Fruit fly (Drosophila melanogaster) whole organism: ENCODE results near the gene slx1.

Experiments
- CG8478 ChIP-seq: fragments of >200 bp; optimal IDR thresholded peaks from 2 replicates; lab custom pipeline; 2018; ENCODE audit warnings: inconsistent platforms
- Dll ChIP-seq: fragments of >200 bp; optimal IDR thresholded peaks from 2 replicates; lab custom pipeline; 2017
- EcR ChIP-seq, 2 experiments: fragments of >200 bp; optimal IDR thresholded peaks; 2 replicates each; lab custom pipeline; 2017; ENCODE audit warnings: missing biosample characterization in 2 of 2, missing genetic modification characterization in 2 of 2, missing genetic modification reagents in 2 of 2
- pan ChIP-seq: fragments of >200 bp; optimal IDR thresholded peaks from 2 replicates; lab custom pipeline; 2017
- psq ChIP-seq: fragments of >200 bp; optimal IDR thresholded peaks from 2 replicates; lab custom pipeline; 2017
- usp ChIP-seq: fragments of >200 bp; optimal IDR thresholded peaks from 2 replicates; lab custom pipeline; 2017; ENCODE audit warnings: missing biosample characterization, missing genetic modification characterization, mixed read lengths

Gene slx1

dm6 chr3R:4649126-4649811 lies 7.5 kb downstream of the slx1 start, which contains the start of gene Karybeta3:
Karybeta3 (plus strand) TSS chr3R:4649176.
- TF ChIP-seq Dll (no peak), pan (lab: Kevin White, UChicago) (no peak), EcR (GFP tag; optimal IDR thresholded peaks at IDR 0.05; lab: Kevin White, UChicago) (no peak), CG8478 (lab: Kevin White, UChicago) (no peak), usp (no peak), psq (lab: Kevin White, UChicago) (no peak)

- TF ChIP-seq CG8478 (lab: Kevin White, UChicago): no peak
- TF ChIP-seq pan (lab: Kevin White, UChicago): no peak
- no peak for TF ChIP-seq psq (lab: Kevin White, UChicago)
- TF ChIP-seq Dll: no peak
- no peak for TF ChIP-seq EcR (GFP tag; optimal IDR thresholded peaks at IDR 0.05; lab: Kevin White, UChicago)
- TF ChIP-seq usp: no peak
These were observed 8.2 kb downstream of the slx1 start for dm6 chr3R:4649880-4650493.

DNA sequence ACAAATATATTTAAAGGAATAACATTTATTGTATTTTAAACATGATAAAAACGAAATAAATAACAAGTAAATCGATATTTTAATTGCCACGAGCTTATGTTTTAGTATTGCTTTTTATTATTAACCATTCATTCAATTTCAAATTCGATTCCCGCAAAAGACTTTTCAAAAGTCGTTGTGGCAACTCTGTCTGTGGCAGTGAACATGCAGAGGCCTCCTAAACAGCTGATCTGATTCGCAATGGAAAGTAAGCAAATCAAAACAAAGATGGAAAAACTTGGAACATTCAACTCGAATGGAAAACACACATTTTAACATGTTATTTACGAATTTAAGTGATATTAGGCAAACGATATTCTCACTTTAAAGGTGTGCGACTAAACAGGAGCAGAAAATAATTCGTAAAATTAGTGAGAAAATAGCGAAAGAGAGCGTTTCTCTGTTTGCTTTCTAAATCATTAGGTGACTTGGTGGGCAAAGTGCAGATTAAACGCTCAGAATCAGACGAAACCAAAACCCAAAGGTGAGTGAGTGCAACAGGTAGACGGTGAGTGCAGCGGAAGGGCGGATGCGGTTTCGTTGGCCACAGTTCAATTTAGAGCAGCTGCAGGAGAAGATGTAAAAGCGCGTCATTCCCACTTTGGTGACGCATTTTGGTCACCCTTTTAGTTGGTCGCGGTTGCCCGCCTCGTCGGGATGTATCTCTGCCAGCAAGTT lies 13.0 kb downstream of the slx1 start, which contains the start of gene spartin:
Gene spartin (plus strand): TSS at position 244 of the 717 bp plus-strand sequence.
- TF ChIP-seq EcR (GFP tag; optimal IDR thresholded peaks at IDR 0.05; lab: Kevin White, UChicago): no peak
- no peak for TF ChIP-seq Dll
- TF ChIP-seq CG8478 (lab: Kevin White, UChicago): no peak
- TF ChIP-seq usp: no peak
- no peak for TF ChIP-seq psq (lab: Kevin White, UChicago)
- TF ChIP-seq pan (lab: Kevin White, UChicago): no peak

DNA sequence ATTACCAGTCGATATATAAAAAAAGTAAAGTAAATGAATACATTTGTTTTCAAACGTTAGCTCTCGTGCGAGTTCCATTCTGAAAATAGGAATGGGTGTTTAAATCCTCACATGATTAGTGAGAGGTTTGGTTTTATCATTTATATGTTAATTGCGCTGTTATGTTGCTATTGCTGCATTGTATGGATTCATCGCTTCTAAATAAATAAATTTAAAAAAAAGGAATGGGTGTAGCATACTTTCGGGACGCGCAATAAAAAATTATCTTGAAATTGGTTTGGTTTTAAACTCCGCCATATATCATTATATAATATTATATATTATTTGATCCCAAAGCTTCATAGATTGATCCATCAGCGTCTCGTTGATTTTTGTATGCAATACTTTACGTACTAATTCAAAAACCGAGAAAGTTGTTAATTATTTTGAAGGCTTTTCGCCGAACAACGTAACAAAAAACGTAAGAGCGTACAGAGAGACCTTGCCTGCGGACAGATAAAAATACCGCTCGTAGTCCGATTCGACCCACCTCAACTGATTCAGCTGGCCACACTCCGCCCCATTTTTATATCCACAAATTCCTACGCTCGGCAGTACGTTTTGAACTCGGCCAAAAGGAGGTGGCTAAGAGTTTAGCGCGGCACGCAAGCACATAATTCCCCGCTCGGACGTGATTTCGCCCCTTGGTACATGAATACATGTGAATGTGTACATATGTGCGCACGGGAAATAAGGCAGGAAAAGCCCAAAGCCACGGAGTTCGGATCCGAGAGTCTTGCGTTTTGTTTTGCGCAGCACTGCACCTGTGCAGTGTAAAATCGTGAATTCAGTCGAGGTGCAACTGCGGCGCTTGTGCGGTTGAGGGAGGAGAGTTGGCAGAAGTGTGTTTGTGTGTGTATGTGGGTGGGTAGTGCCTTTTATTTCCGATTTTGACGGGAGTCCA lies 17.5 kb downstream of the slx1 start, which contains the start of gene smash:
Gene smash (plus strand): TSS at position 589 of the 943 bp plus-strand sequence.
- TF ChIP-seq Dll (no peak), psq (lab: Kevin White, UChicago) (no peak), CG8478 (lab: Kevin White, UChicago) (no peak), usp (no peak), EcR (GFP tag; optimal IDR thresholded peaks at IDR 0.05; lab: Kevin White, UChicago) (no peak), pan (lab: Kevin White, UChicago) (no peak)

dm6 chr3R:4659934-4660353 lies 18.2 kb downstream of the slx1 start:
- TF ChIP-seq Dll (no peak), pan (lab: Kevin White, UChicago) (no peak), CG8478 (lab: Kevin White, UChicago) (no peak), EcR (GFP tag; optimal IDR thresholded peaks at IDR 0.05; lab: Kevin White, UChicago) (no peak), usp (no peak), psq (lab: Kevin White, UChicago) (no peak)

DNA sequence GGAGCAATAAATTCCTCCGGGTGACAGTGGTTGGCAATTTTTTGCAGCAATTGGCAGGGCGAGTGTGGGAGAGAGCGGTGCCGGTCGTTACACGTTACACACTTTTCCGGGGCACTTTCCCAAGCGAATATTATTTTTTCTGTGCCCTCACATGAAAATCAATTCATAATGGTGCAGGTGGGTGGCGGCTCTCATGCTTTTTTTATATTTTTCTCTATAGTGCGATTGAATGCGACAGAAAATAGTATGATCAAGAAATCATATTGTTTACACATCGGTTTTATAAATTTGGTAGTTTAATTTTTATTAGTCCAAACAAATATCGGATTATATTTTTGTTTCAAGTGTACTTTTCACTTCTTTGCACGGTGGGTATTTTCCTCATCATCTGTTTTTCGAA lies 19.9 kb downstream of the slx1 start:
- TF ChIP-seq EcR (GFP tag; optimal IDR thresholded peaks at IDR 0.05; lab: Kevin White, UChicago) (no peak), psq (lab: Kevin White, UChicago) (no peak), CG8478 (lab: Kevin White, UChicago) (no peak), pan (lab: Kevin White, UChicago) (no peak), usp (no peak)

DNA sequence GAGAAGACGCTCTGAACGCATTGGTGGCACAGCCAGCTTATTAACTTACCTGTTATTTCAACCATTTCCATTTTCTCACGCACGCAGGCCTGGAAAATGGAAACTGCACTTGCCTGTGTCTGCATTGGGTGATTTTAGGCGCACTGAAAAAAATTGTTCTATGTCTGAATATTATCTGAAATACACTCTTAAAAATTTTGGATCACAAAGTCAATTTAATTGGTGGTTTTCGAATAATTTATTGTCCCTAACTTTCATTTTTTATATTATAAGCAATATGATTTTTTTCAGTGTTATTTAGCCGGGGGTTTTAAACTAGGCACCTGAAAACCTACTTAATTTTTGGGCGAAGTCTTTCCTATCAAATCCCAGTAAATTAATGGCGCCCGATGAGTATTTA lies 21.3 kb downstream of the slx1 start:
- TF ChIP-seq usp (no peak), EcR (GFP tag; optimal IDR thresholded peaks at IDR 0.05; lab: Kevin White, UChicago) (no peak), Dll (no peak), pan (lab: Kevin White, UChicago) (no peak), CG8478 (lab: Kevin White, UChicago) (no peak), psq (lab: Kevin White, UChicago) (no peak)

- TF ChIP-seq pan (lab: Kevin White, UChicago) (no peak), psq (lab: Kevin White, UChicago) (no peak), usp (no peak), CG8478 (lab: Kevin White, UChicago) (no peak), Dll (no peak), EcR (GFP tag; optimal IDR thresholded peaks at IDR 0.05; lab: Kevin White, UChicago) (no peak)
These were observed 22.4 kb downstream of the slx1 start for dm6 chr3R:4664199-4664598.

dm6 chr3R:4664947-4665346 lies 23.2 kb downstream of the slx1 start:
- TF ChIP-seq pan (lab: Kevin White, UChicago): no peak
- no peak for TF ChIP-seq psq (lab: Kevin White, UChicago)
- TF ChIP-seq CG8478 (lab: Kevin White, UChicago): no peak
- TF ChIP-seq Dll: no peak
- TF ChIP-seq EcR (GFP tag; optimal IDR thresholded peaks at IDR 0.05; lab: Kevin White, UChicago): no peak
- TF ChIP-seq usp: no peak

DNA sequence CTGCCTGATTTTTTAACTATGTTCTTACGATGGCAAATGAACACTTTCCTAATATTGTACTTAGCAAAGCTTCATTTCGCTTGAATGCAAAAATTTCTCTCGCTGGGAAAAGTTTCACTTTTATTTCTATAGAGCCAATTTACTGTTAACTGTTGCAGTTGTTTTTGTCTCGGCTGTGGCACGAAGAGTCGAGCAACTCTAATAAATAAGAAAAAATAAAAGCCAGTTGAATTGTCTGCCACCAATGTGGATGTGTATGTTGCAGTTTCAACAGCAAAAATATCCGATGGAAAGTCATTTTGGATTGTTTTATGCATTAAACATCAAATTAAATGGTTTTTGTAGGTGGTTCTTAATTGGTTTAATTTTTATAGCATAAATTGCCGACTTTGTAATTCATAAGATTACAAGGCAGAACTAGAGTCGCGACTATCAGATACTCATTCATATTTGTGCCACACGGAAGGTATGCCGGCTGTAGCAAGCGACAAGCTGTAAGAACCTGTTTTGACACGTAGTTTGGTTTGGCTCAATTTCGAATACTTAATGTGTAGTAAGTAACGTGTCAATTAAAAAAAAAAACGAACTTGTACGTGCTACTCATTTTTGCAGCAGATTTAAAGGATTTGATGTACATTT lies 24.4 kb downstream of the slx1 start:
- TF ChIP-seq CG8478 (lab: Kevin White, UChicago) (no peak), EcR (GFP tag; optimal IDR thresholded peaks at IDR 0.05; lab: Kevin White, UChicago) (no peak), Dll (no peak), usp (no peak), pan (lab: Kevin White, UChicago) (no peak)
